Fruit fly (Drosophila melanogaster): ENCODE results near the gene ssp3.

ssp3 gene

dm6 chr2L:18966214-18966556, 22.4 kb upstream of the ssp3 start (continued):
- peak; percentile 52 for TF ChIP-seq CG10669 (GFP tag; optimal IDR thresholded peaks at IDR 0.05)
- no peak for TF ChIP-seq vri (GFP tag; optimal IDR thresholded peaks at IDR 0.05)
- TF ChIP-seq CG8319 (GFP tag; optimal IDR thresholded peaks at IDR 0.05), result peak; percentile 4
- no peak for TF ChIP-seq fd59A (GFP tag; optimal IDR thresholded peaks at IDR 0.05)
- no peak for TF ChIP-seq Hr38 (GFP tag; optimal IDR thresholded peaks at IDR 0.05)
- TF ChIP-seq OdsH (GFP tag; optimal IDR thresholded peaks at IDR 0.05), result peak; percentile 37
- TF ChIP-seq Met (GFP tag; optimal IDR thresholded peaks at IDR 0.05), result peak; percentile 30

dm6 chr2L:18965367-18966213, 21.8 kb upstream of the ssp3 start:
- TF ChIP-seq svp (GFP tag) (peak; percentile 65), pdm3 (GFP tag; optimal IDR thresholded peaks at IDR 0.05) (no peak), lz (GFP tag; optimal IDR thresholded peaks at IDR 0.05) (no peak), CG32006 (GFP tag; optimal IDR thresholded peaks at IDR 0.05) (peak; percentile 0), Eip78C (GFP tag) (peak; percentile 31), eg (GFP tag; IDR thresholded peaks at IDR 0.05) (0 out of 3 replicates have a peak, but pooled peaks have one; percentile 6), fkh (GFP tag; optimal IDR thresholded peaks at IDR 0.05) (peak; percentile 74), CG11762 (GFP tag; optimal IDR thresholded peaks at IDR 0.05; ENCODE audit: insufficient read depth) (no peak), CG15336 (GFP tag; IDR thresholded peaks at IDR 0.05) (peak; percentile 31; the same call in 1 of the 2 replicates), fd85E (GFP tag; optimal IDR thresholded peaks at IDR 0.05) (no peak)

- TF ChIP-seq topi (GFP tag; optimal IDR thresholded peaks at IDR 0.05) (peak; percentile 80), CG6854 (GFP tag; optimal IDR thresholded peaks at IDR 0.05) (peak; percentile 79), CG11902 (GFP tag; optimal IDR thresholded peaks at IDR 0.05) (peak; percentile 76), net (GFP tag; optimal IDR thresholded peaks at IDR 0.05) (peak; percentile 80), pdm3 (GFP tag; optimal IDR thresholded peaks at IDR 0.05) (no peak), Smox (GFP tag; optimal IDR thresholded peaks at IDR 0.05) (peak; percentile 65), Sox15 (GFP tag; optimal IDR thresholded peaks at IDR 0.05) (peak; percentile 62), spab (GFP tag; optimal IDR thresholded peaks at IDR 0.05) (peak; percentile 76), CG11762 (GFP tag; optimal IDR thresholded peaks at IDR 0.05; ENCODE audit: insufficient read depth) (peak; percentile 79), ss (GFP tag; optimal IDR thresholded peaks at IDR 0.05) (peak in 1 of 2 experiments; percentile 88), esn (GFP tag; optimal IDR thresholded peaks at IDR 0.05) (peak; percentile 88), Blimp-1 (GFP tag; optimal IDR thresholded peaks at IDR 0.05) (peak; percentile 67), lz (GFP tag; optimal IDR thresholded peaks at IDR 0.05) (peak; percentile 66), svp (GFP tag) (peak; percentile 92), Hr39 (GFP tag; optimal IDR thresholded peaks at IDR 0.05) (peak; percentile 59), dsx (GFP tag; optimal IDR thresholded peaks at IDR 0.05; ENCODE audit: poor library complexity, severe bottlenecking) (peak; percentile 93), CG6276 (GFP tag; optimal IDR thresholded peaks at IDR 0.05) (peak; percentile 78), CG6163 (GFP tag; IDR thresholded peaks at IDR 0.05) (peak; percentile 93), Hr38 (GFP tag; optimal IDR thresholded peaks at IDR 0.05) (no peak), CG32006 (GFP tag; optimal IDR thresholded peaks at IDR 0.05) (peak; percentile 80), fd59A (GFP tag; optimal IDR thresholded peaks at IDR 0.05) (peak; percentile 48), Eip93F (GFP tag; optimal IDR thresholded peaks at IDR 0.05) (peak; percentile 89), Lpt (GFP tag; optimal IDR thresholded peaks at IDR 0.05) (peak; percentile 69), Eip78C (GFP tag) (peak; percentile 95), CG11294 (GFP tag; IDR thresholded peaks at IDR 0.05) (peak; percentile 81), CG34406 (GFP tag; optimal IDR thresholded peaks at IDR 0.05) (peak; percentile 89), CG10631 (GFP tag; optimal IDR thresholded peaks at IDR 0.05) (peak; percentile 86), CG6808 (GFP tag; optimal IDR thresholded peaks at IDR 0.05) (peak; percentile 80), CG6792 (GFP tag; optimal IDR thresholded peaks at IDR 0.05) (peak; percentile 86), eg (GFP tag; IDR thresholded peaks at IDR 0.05) (peak; percentile 93), Ets96B (tag; optimal IDR thresholded peaks at IDR 0.05) (peak; percentile 92), cyc (GFP tag; optimal IDR thresholded peaks at IDR 0.05) (peak; percentile 61), CG9139 (GFP tag; optimal IDR thresholded peaks at IDR 0.05) (peak; percentile 82), acj6 (GFP tag; optimal IDR thresholded peaks at IDR 0.05) (peak; percentile 84), CG16779 (tag; optimal IDR thresholded peaks at IDR 0.05) (peak; percentile 85), Gug (GFP tag; IDR thresholded peaks at IDR 0.05) (peak; percentile 84), Met (GFP tag; optimal IDR thresholded peaks at IDR 0.05) (peak; percentile 78), CG15336 (GFP tag; IDR thresholded peaks at IDR 0.05) (peak; percentile 87)
Measured at dm6 chr2L:18957142-18957674, 13.4 kb upstream of the ssp3 start, which contains the start of gene Bhmt. Gene Bhmt, minus strand, starts transcription at chr2L:18957311.
